Worm (Caenorhabditis elegans): ENCODE data around the gene F01F1.15.

The F01F1.15 gene

DNA sequence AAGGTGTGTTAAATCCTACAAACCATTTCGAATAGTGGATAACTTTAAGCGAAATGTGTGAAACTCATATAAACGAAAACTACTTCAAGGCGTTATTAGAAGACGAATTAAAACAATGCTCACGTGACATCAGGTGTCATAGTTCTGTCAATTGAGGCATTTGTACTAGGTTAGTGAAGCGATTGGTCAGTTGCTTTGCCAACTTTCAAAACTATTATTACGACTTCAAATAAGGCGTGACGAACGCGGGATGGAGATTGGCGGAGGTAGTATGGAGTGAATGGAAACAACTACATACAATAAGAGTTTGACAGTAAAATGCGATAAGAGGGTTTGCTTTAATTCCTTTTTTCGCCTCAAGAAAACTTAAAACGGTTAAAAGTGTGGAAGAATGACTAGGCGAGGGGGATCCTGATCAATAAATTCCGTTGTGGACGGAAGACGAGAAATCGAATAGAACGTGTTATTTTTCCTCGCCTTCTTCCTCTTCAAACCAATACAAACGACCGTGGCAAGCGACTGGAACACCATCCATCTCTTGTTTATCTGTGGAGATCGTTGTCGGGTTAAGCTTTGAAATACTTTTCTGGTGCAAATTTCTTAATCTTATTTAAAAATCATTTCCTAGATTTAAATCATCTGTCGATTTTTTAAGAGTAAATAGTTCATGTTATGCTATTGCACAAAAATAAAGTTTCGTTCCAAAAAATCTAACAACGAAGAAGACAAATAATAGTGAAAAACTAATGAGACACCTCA, 28.3 kb downstream of the F01F1.15 start:
- TF ChIP-seq nhr-84 (tag; optimal IDR thresholded peaks at IDR 0.05) (no peak), pag-3 (tag; optimal IDR thresholded peaks at IDR 0.05; ENCODE audit: borderline replicate concordance, insufficient read depth) (no peak), rnt-1 (tag; optimal IDR thresholded peaks at IDR 0.05) (no peak), zag-1 (tag; optimal IDR thresholded peaks at IDR 0.05) (no peak), isw-1 (GFP tag; IDR thresholded peaks at IDR 0.05) (no peak), efl-1 (optimal IDR thresholded peaks at IDR 0.05) (no peak), efl-1 (GFP tag; optimal IDR thresholded peaks at IDR 0.05 in 1 of 2) (peak in 1 of 2 experiments; percentile 89), lin-35 (GFP tag; optimal IDR thresholded peaks at IDR 0.05) (peak in 1 of 2 experiments; percentile 40), aha-1 (tag; optimal IDR thresholded peaks at IDR 0.05) (no peak), sptf-1 (tag; optimal IDR thresholded peaks at IDR 0.05) (no peak)

- no peak for TF ChIP-seq rnt-1 (tag; optimal IDR thresholded peaks at IDR 0.05)
- TF ChIP-seq lin-14 (GFP tag; optimal IDR thresholded peaks at IDR 0.05): peak; percentile 7
- no peak for TF ChIP-seq dsc-1 (tag; optimal IDR thresholded peaks at IDR 0.05)
- no peak for TF ChIP-seq aha-1 (tag; optimal IDR thresholded peaks at IDR 0.05)
- peak; percentile 16 for TF ChIP-seq fkh-8 (tag; optimal IDR thresholded peaks at IDR 0.05)
- TF ChIP-seq lsy-2 (tag; optimal IDR thresholded peaks at IDR 0.05): peak in 1 of 2 experiments; percentile 11
- TF ChIP-seq jun-1 (tag; optimal IDR thresholded peaks at IDR 0.05): peak; percentile 16
- peak; percentile 72 for TF ChIP-seq pqm-1 (tag; optimal IDR thresholded peaks at IDR 0.05)
- peak; percentile 23 for TF ChIP-seq nhr-47 (tag; optimal IDR thresholded peaks at IDR 0.05)
- peak; percentile 11 for TF ChIP-seq elt-2 (tag; optimal IDR thresholded peaks at IDR 0.05)
- TF ChIP-seq ceh-82 (tag; optimal IDR thresholded peaks at IDR 0.05): no peak
- peak; percentile 11 for TF ChIP-seq egl-13 (tag; optimal IDR thresholded peaks at IDR 0.05)
- TF ChIP-seq nhr-71 (tag; optimal IDR thresholded peaks at IDR 0.05): peak; percentile 6
- TF ChIP-seq dpl-1 (GFP tag; optimal IDR thresholded peaks at IDR 0.05): peak in 1 of 3 experiments; percentile 3
- TF ChIP-seq sptf-1 (tag; optimal IDR thresholded peaks at IDR 0.05): no peak
- peak; percentile 20 for TF ChIP-seq pax-3 (tag; optimal IDR thresholded peaks at IDR 0.05)
- TF ChIP-seq ama-1 (optimal IDR thresholded peaks at IDR 0.05): peak; percentile 13
These were observed 29.1 kb downstream of the F01F1.15 start for ce11 chrIII:5840277-5840676.

DNA sequence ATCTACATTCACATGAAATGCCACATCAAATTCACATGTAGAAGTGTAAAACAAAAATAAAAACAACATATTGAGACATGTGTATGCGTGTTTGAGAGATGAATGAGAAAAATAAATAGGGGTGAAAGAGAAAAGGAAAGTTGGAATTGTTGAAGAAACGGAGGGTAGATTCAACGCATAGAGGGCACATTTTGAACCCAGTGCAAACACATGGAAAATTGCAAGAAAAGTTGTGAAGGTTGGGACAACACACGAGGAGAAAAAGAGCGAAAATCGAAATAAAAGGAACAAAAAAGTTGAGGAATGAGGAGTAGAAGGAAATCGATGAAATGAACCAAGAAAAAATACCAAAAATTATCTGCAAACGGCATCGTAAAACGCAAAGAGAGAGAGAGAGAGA, 29.7 kb downstream of the F01F1.15 start:
- TF ChIP-seq elt-3 (tag; optimal IDR thresholded peaks at IDR 0.05) (no peak), pax-3 (tag; optimal IDR thresholded peaks at IDR 0.05) (no peak), lin-14 (GFP tag; optimal IDR thresholded peaks at IDR 0.05) (peak; percentile 9), blmp-1 (tag; optimal IDR thresholded peaks at IDR 0.05) (peak; percentile 57), unc-62 (GFP tag; optimal IDR thresholded peaks at IDR 0.05) (no peak), dsc-1 (tag; optimal IDR thresholded peaks at IDR 0.05) (peak; percentile 57)

ce11 chrIII:5839147-5839546, 30.2 kb downstream of the F01F1.15 start:
- TF ChIP-seq fos-1 (tag; optimal IDR thresholded peaks at IDR 0.05): no peak
- no peak for TF ChIP-seq C04F5.9 (tag; optimal IDR thresholded peaks at IDR 0.05)
- peak; percentile 75 for TF ChIP-seq elt-2 (tag; optimal IDR thresholded peaks at IDR 0.05)
- TF ChIP-seq nhr-71 (tag; optimal IDR thresholded peaks at IDR 0.05): peak; percentile 59
- peak; percentile 28 for TF ChIP-seq mep-1 (tag; optimal IDR thresholded peaks at IDR 0.05)
- TF ChIP-seq snu-23 (GFP tag; optimal IDR thresholded peaks at IDR 0.05): peak; percentile 9
- peak; percentile 21 to 49 for TF ChIP-seq lsy-2 (tag; optimal IDR thresholded peaks at IDR 0.05)
- peak; percentile 24 for TF ChIP-seq hpl-2 (GFP tag; optimal IDR thresholded peaks at IDR 0.05)
- peak; percentile 25 for TF ChIP-seq lin-14 (GFP tag; optimal IDR thresholded peaks at IDR 0.05)
- peak in 1 of 3 experiments; percentile 7 for TF ChIP-seq dpl-1 (GFP tag; optimal IDR thresholded peaks at IDR 0.05)
- TF ChIP-seq pqm-1 (tag; optimal IDR thresholded peaks at IDR 0.05): no peak
- TF ChIP-seq nhr-85 (tag): peak; percentile 72
- no peak for TF ChIP-seq sptf-1 (tag; optimal IDR thresholded peaks at IDR 0.05)
- peak; percentile 21 for TF ChIP-seq tbx-2 (tag; optimal IDR thresholded peaks at IDR 0.05)
- TF ChIP-seq nhr-90 (tag; optimal IDR thresholded peaks at IDR 0.05; ENCODE audit: poor library complexity): peak; percentile 53
- no peak for TF ChIP-seq jun-1 (tag; optimal IDR thresholded peaks at IDR 0.05)
- TF ChIP-seq C34B4.2 (tag; optimal IDR thresholded peaks at IDR 0.05): no peak
- TF ChIP-seq lin-35 (GFP tag; optimal IDR thresholded peaks at IDR 0.05): peak in 1 of 2 experiments; percentile 41
- TF ChIP-seq elt-3 (tag; optimal IDR thresholded peaks at IDR 0.05): peak in 3 of 6 experiments; percentile 5 to 85 (median 78)
- TF ChIP-seq rnt-1 (tag; optimal IDR thresholded peaks at IDR 0.05): no peak
- TF ChIP-seq sup-37 (GFP tag; optimal IDR thresholded peaks at IDR 0.05): no peak
- TF ChIP-seq mef-2 (tag; optimal IDR thresholded peaks at IDR 0.05): no peak
- TF ChIP-seq aly-2 (tag; optimal IDR thresholded peaks at IDR 0.05): no peak
- TF ChIP-seq nhr-20 (tag; optimal IDR thresholded peaks at IDR 0.05): peak; percentile 35
- TF ChIP-seq skn-1 (tag; optimal IDR thresholded peaks at IDR 0.05): no peak
